Worm (Caenorhabditis elegans) whole organism, young adult: ENCODE measurements around the gene ZK816.3.

Experiments used
- B0035.1 ChIP-seq: sonication (generic microtip); optimal IDR thresholded peaks from 2 replicates; lab custom pipeline; 2016; ENCODE audit warnings: missing genetic modification characterization, mild to moderate bottlenecking, missing compliant biosample characterization, missing genotype, missing genetic modification reagents
- B0336.3 ChIP-seq: fragments of 200-800 bp; sonication (Bioruptor generic); IDR thresholded peaks from 2 replicates; pipeline ENCODE4 v1.3.6; 2022; ENCODE audit warnings: missing genetic modification characterization, missing compliant biosample characterization
- C06A6.2 ChIP-seq: fragments of 200-800 bp; sonication (Bioruptor generic); conservative IDR thresholded peaks from 2 replicates; pipeline ENCODE4 v1.3.6; 2022; ENCODE audit warnings: missing genetic modification characterization, missing compliant biosample characterization
- D2030.7 ChIP-seq: fragments of 200-800 bp; sonication (Bioruptor generic); IDR thresholded peaks from 2 replicates; pipeline ENCODE4 v1.3.6; 2022; ENCODE audit warnings: missing genetic modification reagents, missing genetic modification characterization, missing compliant biosample characterization
- F10E7.11 ChIP-seq: sonication (generic microtip); optimal IDR thresholded peaks from 2 replicates; lab custom pipeline; 2017; ENCODE audit warnings: mild to moderate bottlenecking, missing genetic modification characterization, moderate library complexity, missing compliant biosample characterization
- F39B2.1 ChIP-seq: fragments of 200-800 bp; sonication (Bioruptor generic); IDR thresholded peaks from 2 replicates; pipeline ENCODE4 v1.3.6; 2022; ENCODE audit warnings: missing genetic modification reagents, missing genetic modification characterization, missing compliant biosample characterization
- K11D2.4 ChIP-seq: fragments of 200-800 bp; sonication (Bioruptor generic); IDR thresholded peaks from 2 replicates; pipeline ENCODE4 v1.3.6; 2022; ENCODE audit warnings: missing genetic modification reagents, missing genetic modification characterization, missing compliant biosample characterization
- Y53F4B.3 ChIP-seq: fragments of 200-800 bp; sonication (Bioruptor generic); IDR thresholded peaks from 2 replicates; pipeline ENCODE4 v1.3.6; 2022; ENCODE audit warnings: missing genetic modification reagents, missing genetic modification characterization, missing compliant biosample characterization
- Y53G8AR.9 ChIP-seq: fragments of 200-800 bp; sonication (Bioruptor generic); conservative IDR thresholded peaks from 2 replicates; pipeline ENCODE4 v1.3.6; 2022; ENCODE audit warnings: missing genetic modification reagents, missing genetic modification characterization, missing compliant biosample characterization
- Y79H2A.3 ChIP-seq: fragments of 200-800 bp; sonication (Bioruptor generic); conservative IDR thresholded peaks from 2 replicates; pipeline ENCODE4 v1.3.6; 2022; ENCODE audit warnings: missing genetic modification reagents, missing genetic modification characterization, missing compliant biosample characterization
- attf-5 ChIP-seq: fragments of 200-800 bp; sonication (Bioruptor generic); optimal IDR thresholded peaks from 2 replicates; lab custom pipeline; 2018; ENCODE audit warnings: mild to moderate bottlenecking, missing genetic modification characterization, missing compliant biosample characterization
- ceh-27 ChIP-seq: fragments of 200-800 bp; sonication (Bioruptor generic); optimal IDR thresholded peaks from 2 replicates; lab custom pipeline; 2018; ENCODE audit warnings: mild to moderate bottlenecking, missing genetic modification characterization, moderate library complexity, missing compliant biosample characterization
- die-1 ChIP-seq: sonication (generic microtip); optimal IDR thresholded peaks from 2 replicates; lab custom pipeline; 2016; ENCODE audit warnings: missing genotype, mild to moderate bottlenecking, missing genetic modification characterization, missing compliant biosample characterization
- gei-17 ChIP-seq: fragments of 200-800 bp; sonication (Bioruptor generic); optimal IDR thresholded peaks from 2 replicates; lab custom pipeline; 2018; ENCODE audit warnings: mild to moderate bottlenecking, missing genetic modification characterization, missing compliant biosample characterization
- him-1 ChIP-seq: sonication (generic microtip); optimal IDR thresholded peaks from 2 replicates; lab custom pipeline; 2016; ENCODE audit warnings: missing genotype, missing genetic modification reagents, missing genetic modification characterization, missing compliant biosample characterization
- hlh-12 ChIP-seq: sonication (generic microtip); optimal IDR thresholded peaks from 2 replicates; lab custom pipeline; 2016; ENCODE audit warnings: missing genetic modification characterization, missing compliant biosample characterization
- hlh-26 ChIP-seq: fragments of 200-800 bp; sonication (Bioruptor generic); conservative IDR thresholded peaks from 2 replicates; pipeline ENCODE4 v1.3.6; 2022; ENCODE audit warnings: missing genetic modification reagents, missing genetic modification characterization, missing compliant biosample characterization
- hmg-1.2 ChIP-seq: fragments of 200-800 bp; sonication (Bioruptor generic); IDR thresholded peaks from 2 replicates; pipeline ENCODE4 v1.3.6; 2022; ENCODE audit warnings: missing genetic modification reagents, missing genetic modification characterization, missing compliant biosample characterization
- lin-35 ChIP-seq, 3 experiments: fragments of 150-350 bp in 2 of 3; sonication (generic microtip) in 1 of 3; optimal IDR thresholded peaks; 2 replicates each; lab custom pipeline; 2014 to 2018; ENCODE audit warnings: missing biosample characterization in 3 of 3, missing genetic modification characterization in 3 of 3, missing genetic modification reagents in 3 of 3
- mel-28 ChIP-seq: sonication (generic microtip); optimal IDR thresholded peaks from 2 replicates; lab custom pipeline; 2016; ENCODE audit warnings: borderline replicate concordance, mild to moderate bottlenecking, missing genetic modification characterization, missing compliant biosample characterization
- pbrm-1 ChIP-seq: fragments of 200-800 bp; sonication (Bioruptor generic); IDR thresholded peaks from 2 replicates; pipeline ENCODE4 v1.3.6; 2022; ENCODE audit warnings: missing genetic modification reagents, missing genetic modification characterization, missing compliant biosample characterization
- rcor-1 ChIP-seq: fragments of 200-800 bp; sonication (Bioruptor generic); IDR thresholded peaks from 2 replicates; pipeline ENCODE4 v1.3.6; 2022; ENCODE audit warnings: missing genetic modification reagents, missing genetic modification characterization, missing compliant biosample characterization
- sdz-38 ChIP-seq: sonication (generic microtip); optimal IDR thresholded peaks from 2 replicates; lab custom pipeline; 2016; ENCODE audit warnings: missing genotype, missing genetic modification characterization, missing compliant biosample characterization
- snpc-3.4 ChIP-seq: sonication (generic microtip); optimal IDR thresholded peaks from 2 replicates; lab custom pipeline; 2017; ENCODE audit warnings: missing genetic modification characterization, mild to moderate bottlenecking, missing compliant biosample characterization, antibody characterized with exemption, moderate library complexity, missing genotype, missing genetic modification reagents
- somi-1 ChIP-seq: fragments of 200-800 bp; sonication (Bioruptor generic); optimal IDR thresholded peaks from 2 replicates; lab custom pipeline; 2018; ENCODE audit warnings: mild to moderate bottlenecking, missing genetic modification characterization, missing compliant biosample characterization
- tlf-1 ChIP-seq: fragments of 200-800 bp; sonication (Bioruptor generic); optimal IDR thresholded peaks from 2 replicates; lab custom pipeline; 2018; ENCODE audit warnings: mild to moderate bottlenecking, missing genetic modification characterization, missing compliant biosample characterization
- zim-3 ChIP-seq: sonication (generic microtip); optimal IDR thresholded peaks from 2 replicates; lab custom pipeline; 2017; ENCODE audit warnings: mild to moderate bottlenecking, missing genetic modification characterization, moderate library complexity, missing compliant biosample characterization
- ztf-22 ChIP-seq: fragments of 200-800 bp; sonication (Bioruptor generic); optimal IDR thresholded peaks from 2 replicates; lab custom pipeline; 2018; ENCODE audit warnings: mild to moderate bottlenecking, missing genetic modification characterization, moderate library complexity, missing compliant biosample characterization
- ztf-26 ChIP-seq: sonication (generic microtip); optimal IDR thresholded peaks from 2 replicates; lab custom pipeline; 2017; ENCODE audit warnings: missing genetic modification characterization, missing compliant biosample characterization

The ZK816.3 gene

DNA sequence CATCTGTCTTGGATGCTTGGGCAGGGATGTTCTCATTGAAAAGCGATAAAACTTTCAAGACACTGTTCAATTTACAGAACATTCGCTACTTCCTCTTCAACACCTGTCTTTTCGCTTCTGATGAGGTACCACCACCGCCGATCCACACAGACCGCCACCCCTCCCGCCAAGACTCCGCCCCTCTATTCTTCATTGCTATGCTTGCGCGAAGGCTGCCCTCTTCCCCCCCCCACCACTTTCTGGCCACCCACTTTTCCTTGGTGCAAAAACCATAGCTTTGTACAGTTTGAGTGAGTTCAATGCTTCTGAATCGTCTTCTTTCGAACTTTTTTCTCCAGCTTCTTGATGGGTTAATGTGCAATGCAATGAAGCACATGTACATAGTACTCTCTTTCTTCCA lies 34.3 kb upstream of the ZK816.3 start:
- no peak for TF ChIP-seq him-1 (tag; lab: Kevin White, UChicago)
- 0 out of 2 replicates have a peak, but pooled peaks have one; percentile 7 for TF ChIP-seq pbrm-1 (GFP tag; lab: Robert Waterston, UW)

DNA sequence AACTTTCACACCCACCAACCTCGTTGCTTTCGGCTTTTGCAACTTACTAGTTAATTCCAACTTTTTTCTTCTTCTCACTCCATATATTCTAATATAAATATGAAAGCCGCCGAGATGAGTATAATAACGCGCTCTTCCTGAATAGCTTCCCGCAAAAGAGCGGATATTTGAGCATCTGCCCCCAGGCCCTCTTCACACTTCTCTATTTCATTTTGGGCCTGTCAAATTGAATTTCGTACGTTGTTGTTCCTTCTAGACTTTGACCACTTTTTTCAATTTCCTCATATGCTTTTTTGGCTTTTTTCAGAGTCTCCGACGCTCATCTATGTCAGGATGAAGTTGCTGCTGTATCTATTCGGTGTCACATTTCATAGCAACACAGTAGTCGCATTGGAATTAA lies 33.2 kb upstream of the ZK816.3 start, which contains the start of gene ddr-2:
ddr-2 (plus strand) TSS at position 301 of the 400 bp plus-strand sequence.
- TF ChIP-seq sdz-38 (tag; lab: Kevin White, UChicago) (no peak), mel-28 (tag; lab: Kevin White, UChicago) (no peak), attf-5 (GFP tag; lab: Kevin White, UChicago) (no peak), ztf-22 (GFP tag; lab: Kevin White, UChicago) (no peak), K11D2.4 (GFP tag; lab: Robert Waterston, UW) (no peak)

DNA sequence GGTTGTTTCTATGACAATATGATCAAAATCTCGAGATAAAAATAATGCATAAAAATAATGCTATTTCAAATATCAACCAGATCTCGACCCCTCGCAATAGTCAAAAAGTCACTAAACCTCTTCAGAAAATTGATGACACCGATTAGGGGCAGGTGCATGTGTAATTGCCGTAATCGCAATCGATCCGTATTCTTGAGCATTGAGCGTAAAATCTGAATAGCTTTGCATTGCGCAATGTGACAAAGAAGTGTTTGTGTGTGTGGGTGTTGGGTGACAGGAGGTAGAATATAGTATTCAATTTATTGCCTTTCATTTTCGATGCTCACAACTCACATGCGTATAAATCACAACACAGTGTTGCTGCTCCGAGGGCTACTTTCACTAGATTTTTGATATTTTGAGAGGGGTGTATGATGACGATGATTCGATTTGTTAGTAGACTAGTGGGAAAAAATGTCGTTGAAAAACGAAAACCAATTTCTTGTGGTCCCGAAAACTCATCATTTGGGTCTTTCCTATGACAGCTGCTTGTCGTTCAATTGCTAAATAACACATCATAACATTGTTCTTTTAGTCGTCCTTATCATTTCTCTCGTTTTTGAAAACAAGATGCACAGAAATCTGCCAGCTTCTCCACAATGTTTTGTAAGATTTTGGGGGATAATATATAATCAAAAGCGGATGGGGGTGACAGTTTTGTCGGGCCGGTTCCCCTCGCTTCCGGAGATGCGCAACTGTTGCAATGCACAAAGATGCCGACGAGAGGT lies 32.1 kb upstream of the ZK816.3 start:
- TF ChIP-seq ztf-26 (no peak), tlf-1 (no peak), C06A6.2 (no peak)

DNA sequence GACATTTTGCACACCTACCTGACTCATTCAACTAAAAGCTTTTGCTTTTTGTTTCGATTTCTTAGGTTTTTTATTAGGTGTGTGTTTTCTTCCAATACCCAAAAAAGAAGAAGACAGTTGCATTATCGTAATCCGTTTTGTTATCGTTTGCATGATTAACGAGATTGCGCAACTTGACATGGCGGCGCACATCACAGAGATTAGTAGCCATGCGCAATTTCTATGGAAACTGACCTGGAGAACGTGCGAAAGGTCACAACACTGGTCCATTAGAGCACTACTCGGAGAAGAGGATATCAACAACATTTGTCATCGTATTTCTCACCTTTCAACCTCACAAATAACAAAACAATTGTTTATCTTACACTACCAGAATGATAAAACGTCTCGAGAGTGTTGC lies 31.4 kb upstream of the ZK816.3 start:
- no peak for TF ChIP-seq C06A6.2
- TF ChIP-seq somi-1 = no peak
- no peak for TF ChIP-seq gei-17
- no peak for TF ChIP-seq B0035.1 (tag; lab: Kevin White, UChicago)
- TF ChIP-seq ceh-27 (GFP tag; lab: Kevin White, UChicago) = no peak
- no peak for TF ChIP-seq Y53G8AR.9 (GFP tag; lab: Robert Waterston, UW)
- no peak for TF ChIP-seq sdz-38 (tag; lab: Kevin White, UChicago)
- TF ChIP-seq Y53F4B.3 (GFP tag; lab: Robert Waterston, UW) = no peak
- no peak for TF ChIP-seq hlh-26 (GFP tag; lab: Robert Waterston, UW)
- TF ChIP-seq Y79H2A.3 (GFP tag; lab: Robert Waterston, UW) = no peak
- no peak for TF ChIP-seq D2030.7
- TF ChIP-seq hmg-1.2 (GFP tag; lab: Robert Waterston, UW) = no peak
- TF ChIP-seq mel-28 (tag; lab: Kevin White, UChicago) = no peak
- no peak for TF ChIP-seq F10E7.11 (tag; lab: Kevin White, UChicago)
- TF ChIP-seq lin-35 (GFP tag; optimal IDR thresholded peaks at IDR 0.05; lab: Kevin White, UChicago) = no peak
- no peak for TF ChIP-seq tlf-1
- TF ChIP-seq ztf-26 = no peak

- TF ChIP-seq sdz-38 (tag; lab: Kevin White, UChicago) (no peak), Y79H2A.3 (GFP tag; lab: Robert Waterston, UW) (no peak), die-1 (tag; lab: Kevin White, UChicago) (no peak), zim-3 (no peak), rcor-1 (GFP tag; lab: Robert Waterston, UW) (no peak)
Measured at ce11 chrX:3326175-3326574, 22.0 kb upstream of the ZK816.3 start, which contains the start of gene F11D5.6. Gene F11D5.6, minus strand, starts transcription at chrX:3326275.

ce11 chrX:3332824-3333223 lies 15.4 kb upstream of the ZK816.3 start, which contains the start of gene F11D5.1:
Gene F11D5.1, plus strand, starts transcription at chrX:3333124.
- TF ChIP-seq snpc-3.4 (tag; lab: Kevin White, UChicago) (no peak), ztf-22 (GFP tag; lab: Kevin White, UChicago) (no peak), F39B2.1 (GFP tag; lab: Robert Waterston, UW) (no peak), rcor-1 (GFP tag; lab: Robert Waterston, UW) (no peak), B0336.3 (GFP tag; lab: Robert Waterston, UW) (no peak), gei-17 (no peak), hlh-12 (tag; lab: Kevin White, UChicago) (no peak), F10E7.11 (tag; lab: Kevin White, UChicago) (no peak), C06A6.2 (no peak), him-1 (tag; lab: Kevin White, UChicago) (no peak)
